Worm (Caenorhabditis elegans) whole organism, mixed stage, embryonic: ENCODE measurements around the gene C29E4.17.

Experiments used
- ceh-83 ChIP-seq: fragments of 200-800 bp; sonication (Bioruptor generic); optimal IDR thresholded peaks from 2 replicates; lab custom pipeline; 2018; ENCODE audit warnings: mild to moderate bottlenecking, missing genetic modification characterization, missing compliant biosample characterization
- ces-1 ChIP-seq: fragments of 150-350 bp; optimal IDR thresholded peaks from 2 replicates; lab custom pipeline; 2014; ENCODE audit warnings: missing biosample characterization, missing genetic modification reagents, missing genetic modification characterization
- lin-13 ChIP-seq: fragments of 150-350 bp; optimal IDR thresholded peaks from 2 replicates; lab custom pipeline; 2014; ENCODE audit warnings: missing biosample characterization, missing genetic modification characterization
- nhr-12 ChIP-seq: fragments of 150-350 bp; optimal IDR thresholded peaks from 2 replicates; lab custom pipeline; 2014; ENCODE audit warnings: missing biosample characterization, missing genetic modification characterization
- nhr-28 ChIP-seq: fragments of 150-350 bp; optimal IDR thresholded peaks from 2 replicates; lab custom pipeline; 2014; ENCODE audit warnings: missing biosample characterization, missing genetic modification characterization
- nhr-76 ChIP-seq: sonication (generic microtip); optimal IDR thresholded peaks from 2 replicates; lab custom pipeline; 2017; ENCODE audit warnings: missing biosample characterization, missing genetic modification characterization
- sptf-1 ChIP-seq: sonication (generic microtip); optimal IDR thresholded peaks from 2 replicates; lab custom pipeline; 2017; ENCODE audit warnings: mild to moderate bottlenecking, missing genetic modification characterization, moderate library complexity, missing compliant biosample characterization
- tbx-8 ChIP-seq: fragments of 200-800 bp; sonication (Bioruptor generic); optimal IDR thresholded peaks from 2 replicates; lab custom pipeline; 2018; ENCODE audit warnings: mild to moderate bottlenecking, missing genetic modification characterization, moderate library complexity, missing compliant biosample characterization
- unc-39 ChIP-seq: fragments of 150-350 bp; optimal IDR thresholded peaks from 2 replicates; lab custom pipeline; 2014; ENCODE audit warnings: missing biosample characterization, missing genetic modification characterization

DNA sequence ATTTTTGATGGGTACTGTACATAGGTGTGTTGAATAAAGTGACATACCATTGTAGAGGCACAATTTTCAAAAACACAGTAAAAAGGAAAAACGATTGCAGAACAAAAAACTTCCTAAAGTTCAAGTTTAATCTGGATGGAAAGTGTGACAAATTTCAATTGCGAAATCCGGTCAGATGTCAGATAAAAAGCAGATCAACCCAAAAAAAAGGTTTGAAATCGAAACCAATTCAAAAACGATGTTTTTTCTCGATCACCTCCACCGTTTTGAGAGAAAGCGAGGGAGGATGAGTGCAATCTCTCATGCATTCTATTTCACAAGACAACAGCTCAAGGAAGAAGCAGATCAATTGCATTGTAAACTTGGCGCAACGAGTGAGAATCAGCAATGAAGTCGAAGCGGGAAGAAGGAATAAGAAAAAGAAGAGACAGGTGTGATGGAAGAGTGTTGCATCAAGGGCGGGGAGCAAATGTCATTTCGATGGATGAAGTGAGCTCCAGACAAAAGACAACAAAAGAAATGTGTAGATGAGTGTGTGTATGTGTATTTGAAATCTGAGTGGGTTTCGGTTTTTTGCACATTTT is 42.1 kb upstream of the C29E4.17 start:
- TF ChIP-seq tbx-8, result no peak
- no peak for TF ChIP-seq ces-1 (GFP tag; lab: Kevin White, UChicago)
- TF ChIP-seq sptf-1 (tag; lab: Kevin White, UChicago), result no peak
- TF ChIP-seq unc-39 (tag; lab: Kevin White, UChicago), result no peak
- no peak for TF ChIP-seq lin-13 (tag; lab: Kevin White, UChicago)
- TF ChIP-seq nhr-28 (tag; lab: Kevin White, UChicago), result no peak
- TF ChIP-seq nhr-12 (tag; lab: Kevin White, UChicago), result no peak
- no peak for TF ChIP-seq ceh-83 (GFP tag; lab: Kevin White, UChicago)
- TF ChIP-seq nhr-76, result no peak
